Fruit fly (Drosophila melanogaster) whole organism, prepupa: Measurements from ENCODE around the gene CG11791.
A peak's percentile ranks its signal among the peaks of the same experiment; 100 is the strongest.

Experiments
- CG10631 ChIP-seq: fragments of 200-800 bp; sonication (Bioruptor generic); optimal IDR thresholded peaks from 2 replicates; lab custom pipeline; 2016; ENCODE audit warnings: missing biosample characterization, missing genetic modification characterization
- CG10669 ChIP-seq: fragments of 200-800 bp; sonication (Bioruptor generic); optimal IDR thresholded peaks from 3 replicates; lab custom pipeline; 2018; ENCODE audit warnings: missing biosample characterization, mild to moderate bottlenecking, missing genetic modification characterization, moderate library complexity
- CG11294 ChIP-seq: fragments of 200-800 bp; sonication (Bioruptor generic); IDR thresholded peaks from 2 replicates; pipeline ENCODE4 v1.3.6; 2022; ENCODE audit warnings: missing biosample characterization, missing genetic modification characterization
- CG11762 ChIP-seq: fragments of 200-800 bp; sonication (Bioruptor generic); optimal IDR thresholded peaks from 3 replicates; lab custom pipeline; 2016; ENCODE audit warnings: missing biosample characterization, missing genetic modification characterization; ENCODE audit not compliant: insufficient read depth
- CG11902 ChIP-seq: fragments of 200-800 bp; sonication (Bioruptor generic); optimal IDR thresholded peaks from 3 replicates; lab custom pipeline; 2016; ENCODE audit warnings: missing biosample characterization, missing genetic modification characterization
- CG15336 ChIP-seq: fragments of 200-800 bp; sonication (Bioruptor generic); IDR thresholded peaks from 2 replicates; pipeline ENCODE4 v1.3.6; 2022; ENCODE audit warnings: missing biosample characterization, missing genetic modification characterization
- CG16779 ChIP-seq: fragments of 200-800 bp; sonication (Bioruptor generic); optimal IDR thresholded peaks from 3 replicates; lab custom pipeline; 2017; ENCODE audit warnings: missing biosample characterization, mild to moderate bottlenecking, missing genetic modification characterization
- CG3032 ChIP-seq: fragments of 200-800 bp; optimal IDR thresholded peaks from 2 replicates; lab custom pipeline; 2019; ENCODE audit warnings: missing biosample characterization, mild to moderate bottlenecking, missing genetic modification characterization, moderate library complexity
- CG32006 ChIP-seq: fragments of 200-800 bp; sonication (Bioruptor generic); optimal IDR thresholded peaks from 3 replicates; lab custom pipeline; 2017; ENCODE audit warnings: missing biosample characterization, mild to moderate bottlenecking, missing genetic modification characterization
- CG34406 ChIP-seq: fragments of 200-800 bp; sonication (Bioruptor generic); optimal IDR thresholded peaks from 3 replicates; lab custom pipeline; 2016; ENCODE audit warnings: missing biosample characterization, missing genetic modification characterization
- CG3919 ChIP-seq: fragments of 200-800 bp; sonication (Bioruptor generic); optimal IDR thresholded peaks from 3 replicates; lab custom pipeline; 2016; ENCODE audit warnings: missing biosample characterization, missing genetic modification characterization
- CG4318 ChIP-seq: fragments of 200-800 bp; sonication (Bioruptor generic); optimal IDR thresholded peaks from 3 replicates; lab custom pipeline; 2017; ENCODE audit warnings: missing biosample characterization, mild to moderate bottlenecking, missing genetic modification characterization
- CG6163 ChIP-seq: fragments of 200-800 bp; sonication (Bioruptor generic); IDR thresholded peaks from 3 replicates; pipeline ENCODE4 v1.3.6; 2022; ENCODE audit warnings: missing biosample characterization, missing genetic modification characterization
- CG6276 ChIP-seq: fragments of 200-800 bp; sonication (Bioruptor generic); optimal IDR thresholded peaks from 2 replicates; lab custom pipeline; 2017; ENCODE audit warnings: missing biosample characterization, mild to moderate bottlenecking, missing genetic modification characterization
- CG6792 ChIP-seq: fragments of 200-800 bp; sonication (Bioruptor generic); optimal IDR thresholded peaks from 3 replicates; lab custom pipeline; 2016; ENCODE audit warnings: missing biosample characterization, missing genetic modification characterization
- CG6808 ChIP-seq: fragments of 200-800 bp; sonication (Bioruptor generic); optimal IDR thresholded peaks from 3 replicates; lab custom pipeline; 2017; ENCODE audit warnings: missing biosample characterization, missing genetic modification characterization, mild to moderate bottlenecking, moderate library complexity, missing genetic modification reagents
- CG6854 ChIP-seq: fragments of 200-800 bp; sonication (Bioruptor generic); optimal IDR thresholded peaks from 2 replicates; lab custom pipeline; 2017; ENCODE audit warnings: missing biosample characterization, mild to moderate bottlenecking, missing genetic modification characterization
- CG7368 ChIP-seq: fragments of 200-800 bp; sonication (Bioruptor generic); optimal IDR thresholded peaks from 3 replicates; lab custom pipeline; 2016; ENCODE audit warnings: missing biosample characterization, missing genetic modification characterization
- CG8119 ChIP-seq: fragments of 200-800 bp; sonication (Bioruptor generic); IDR thresholded peaks from 3 replicates; pipeline ENCODE4 v1.3.6; 2022; ENCODE audit warnings: missing biosample characterization, missing genetic modification characterization
- CG8632 ChIP-seq: fragments of 200-800 bp; sonication (Bioruptor generic); optimal IDR thresholded peaks from 3 replicates; lab custom pipeline; 2016; ENCODE audit warnings: missing biosample characterization, missing genetic modification characterization
- CG9139 ChIP-seq: fragments of 200-800 bp; sonication (Bioruptor generic); optimal IDR thresholded peaks from 3 replicates; lab custom pipeline; 2017; ENCODE audit warnings: missing biosample characterization, mild to moderate bottlenecking, missing genetic modification characterization
- Eip75B ChIP-seq: fragments of 200-800 bp; sonication (Bioruptor generic); optimal IDR thresholded peaks from 3 replicates; lab custom pipeline; 2016; ENCODE audit warnings: missing biosample characterization, missing genetic modification characterization
- Eip78C ChIP-seq: fragments of 200-800 bp; sonication (Bioruptor generic); peaks from one replicate; lab custom pipeline; 2016; ENCODE audit warnings: missing biosample characterization, missing genetic modification characterization
- Ets21C ChIP-seq: fragments of 200-800 bp; sonication (Bioruptor generic); optimal IDR thresholded peaks from 3 replicates; lab custom pipeline; 2016; ENCODE audit warnings: missing biosample characterization, missing genetic modification characterization
- Ets96B ChIP-seq: fragments of 200-800 bp; optimal IDR thresholded peaks from 2 replicates; lab custom pipeline; 2019; ENCODE audit warnings: missing biosample characterization, mild to moderate bottlenecking, missing genetic modification characterization, moderate library complexity
- Gug ChIP-seq: fragments of 200-800 bp; sonication (Bioruptor generic); IDR thresholded peaks from 2 replicates; pipeline ENCODE4 v1.3.6; 2022; ENCODE audit warnings: missing biosample characterization, missing genetic modification characterization
- Hr38 ChIP-seq: sonication (Bioruptor generic); optimal IDR thresholded peaks from 2 replicates; lab custom pipeline; 2016; ENCODE audit warnings: missing biosample characterization, missing genetic modification characterization
- Hr39 ChIP-seq: fragments of 200-800 bp; sonication (Bioruptor generic); optimal IDR thresholded peaks from 2 replicates; lab custom pipeline; 2016; ENCODE audit warnings: missing biosample characterization, missing genetic modification characterization
- Hr4 ChIP-seq: fragments of 200-800 bp; sonication (Bioruptor generic); optimal IDR thresholded peaks from 3 replicates; lab custom pipeline; 2016; ENCODE audit warnings: missing biosample characterization, missing genetic modification characterization
- Lpt ChIP-seq: fragments of 200-800 bp; sonication (Bioruptor generic); optimal IDR thresholded peaks from 3 replicates; lab custom pipeline; 2016; ENCODE audit warnings: missing biosample characterization, missing genetic modification characterization
- Met ChIP-seq: fragments of 200-800 bp; sonication (Bioruptor generic); optimal IDR thresholded peaks from 3 replicates; lab custom pipeline; 2016; ENCODE audit warnings: missing biosample characterization, missing genetic modification characterization
- OdsH ChIP-seq: fragments of 200-800 bp; sonication (Bioruptor generic); optimal IDR thresholded peaks from 3 replicates; lab custom pipeline; 2016; ENCODE audit warnings: missing biosample characterization, missing genetic modification characterization
- Smox ChIP-seq: fragments of 200-800 bp; sonication (Bioruptor generic); optimal IDR thresholded peaks from 3 replicates; lab custom pipeline; 2016; ENCODE audit warnings: missing biosample characterization, missing genetic modification characterization
- Sox102F ChIP-seq: fragments of 200-800 bp; sonication (Bioruptor generic); optimal IDR thresholded peaks from 2 replicates; lab custom pipeline; 2016; ENCODE audit warnings: missing biosample characterization, mild to moderate bottlenecking, missing genetic modification characterization
- Sox15 ChIP-seq: fragments of 200-800 bp; sonication (Bioruptor generic); optimal IDR thresholded peaks from 3 replicates; lab custom pipeline; 2016; ENCODE audit warnings: missing biosample characterization, missing genetic modification characterization
- achi ChIP-seq: fragments of 200-800 bp; sonication (Bioruptor generic); optimal IDR thresholded peaks from 3 replicates; lab custom pipeline; 2016; ENCODE audit warnings: missing biosample characterization, missing genetic modification characterization
- acj6 ChIP-seq: fragments of 200-800 bp; sonication (Bioruptor generic); optimal IDR thresholded peaks from 3 replicates; lab custom pipeline; 2016; ENCODE audit warnings: missing biosample characterization, missing genetic modification characterization
- dac ChIP-seq: fragments of 200-800 bp; sonication (Bioruptor generic); optimal IDR thresholded peaks from 2 replicates; lab custom pipeline; 2017; ENCODE audit warnings: missing biosample characterization, mild to moderate bottlenecking, missing genetic modification characterization
- dsx ChIP-seq: fragments of 200-800 bp; optimal IDR thresholded peaks from 3 replicates; lab custom pipeline; 2019; ENCODE audit warnings: missing biosample characterization, mild to moderate bottlenecking, missing genetic modification characterization, moderate library complexity; ENCODE audit not compliant: poor library complexity, severe bottlenecking
- eg ChIP-seq: fragments of 200-800 bp; sonication (Bioruptor generic); IDR thresholded peaks from 3 replicates; pipeline ENCODE4 v1.3.6; 2022; ENCODE audit warnings: missing biosample characterization, missing genetic modification characterization
- fd85E ChIP-seq: fragments of 200-800 bp; sonication (Bioruptor generic); optimal IDR thresholded peaks from 3 replicates; lab custom pipeline; 2016; ENCODE audit warnings: missing biosample characterization, missing genetic modification characterization
- fkh ChIP-seq: fragments of 200-800 bp; sonication (Bioruptor generic); optimal IDR thresholded peaks from 3 replicates; lab custom pipeline; 2017; ENCODE audit warnings: missing biosample characterization, mild to moderate bottlenecking, missing genetic modification characterization, moderate library complexity
- lz ChIP-seq: fragments of 200-800 bp; sonication (Bioruptor generic); optimal IDR thresholded peaks from 3 replicates; lab custom pipeline; 2016; ENCODE audit warnings: missing biosample characterization, missing genetic modification characterization
- net ChIP-seq: fragments of 200-800 bp; sonication (Bioruptor generic); optimal IDR thresholded peaks from 3 replicates; lab custom pipeline; 2016; ENCODE audit warnings: missing biosample characterization, missing genetic modification characterization
- salr ChIP-seq, 2 experiments: fragments of 200-800 bp; sonication (Bioruptor generic); optimal IDR thresholded peaks; 3 replicates each; lab custom pipeline; 2016 to 2018; ENCODE audit warnings: missing biosample characterization in 2 of 2, missing genetic modification characterization in 2 of 2, mild to moderate bottlenecking in 1 of 2
- spab ChIP-seq: fragments of 200-800 bp; sonication (Bioruptor generic); optimal IDR thresholded peaks from 2 replicates; lab custom pipeline; 2017; ENCODE audit warnings: missing biosample characterization, mild to moderate bottlenecking, missing genetic modification characterization, missing genetic modification reagents
- svp ChIP-seq: fragments of 200-800 bp; sonication (Bioruptor generic); peaks from one replicate; lab custom pipeline; 2016; ENCODE audit warnings: missing biosample characterization, missing genetic modification characterization
- topi ChIP-seq: fragments of 200-800 bp; sonication (Bioruptor generic); optimal IDR thresholded peaks from 3 replicates; lab custom pipeline; 2016; ENCODE audit warnings: missing biosample characterization, missing genetic modification characterization
- vri ChIP-seq: fragments of 200-800 bp; sonication (Bioruptor generic); optimal IDR thresholded peaks from 3 replicates; lab custom pipeline; 2016; ENCODE audit warnings: missing biosample characterization, mild to moderate bottlenecking, missing genetic modification characterization

Gene CG11791

dm6 chr3R:25051441-25052097 is 2.2 kb downstream of the CG11791 start (continued):
- peak; percentile 30 for TF ChIP-seq achi (GFP tag; lab: Kevin White, UChicago)
- no peak for TF ChIP-seq CG3032 (tag; lab: Kevin White, UChicago)
- TF ChIP-seq CG6163 = peak; percentile 68; the same call in 2 of the 3 replicates
- no peak for TF ChIP-seq spab (GFP tag; lab: Kevin White, UChicago)
- no peak for TF ChIP-seq lz
- TF ChIP-seq eg = no peak; the same call in 2 of the 3 replicates
- TF ChIP-seq Sox102F = no peak
- TF ChIP-seq Met (GFP tag; lab: Kevin White, UChicago) = no peak
- no peak for TF ChIP-seq CG32006 (GFP tag; lab: Kevin White, UChicago)
- peak; percentile 4 for TF ChIP-seq dac (GFP tag; lab: Kevin White, UChicago)
- no peak for TF ChIP-seq Hr38
- TF ChIP-seq vri = peak; percentile 66
- peak; percentile 7; the same call in 1 of the 2 replicates for TF ChIP-seq CG11294 (GFP tag; lab: Robert Waterston, UW)
- no peak for TF ChIP-seq Ets96B
- no peak for TF ChIP-seq Eip75B
- no peak for TF ChIP-seq CG10669
- no peak for TF ChIP-seq Gug
- peak; percentile 24 for TF ChIP-seq CG10631 (GFP tag; lab: Kevin White, UChicago)
- no peak for TF ChIP-seq CG3919 (GFP tag; lab: Kevin White, UChicago)
- TF ChIP-seq CG6276 = peak; percentile 68
- no peak for TF ChIP-seq Sox15 (GFP tag; lab: Kevin White, UChicago)
- no peak for TF ChIP-seq CG8632 (GFP tag; lab: Kevin White, UChicago)
- TF ChIP-seq CG11762 (GFP tag; lab: Kevin White, UChicago) = no peak
- TF ChIP-seq OdsH = peak; percentile 48
- TF ChIP-seq CG34406 (GFP tag; lab: Kevin White, UChicago) = no peak
- TF ChIP-seq topi (GFP tag; lab: Kevin White, UChicago) = no peak
- no peak for TF ChIP-seq CG9139
- no peak for TF ChIP-seq Smox (GFP tag; lab: Kevin White, UChicago)
- peak; percentile 64 for TF ChIP-seq Lpt (GFP tag; lab: Kevin White, UChicago)
- no peak for TF ChIP-seq CG6854 (GFP tag; lab: Kevin White, UChicago)
- TF ChIP-seq Hr4 (GFP tag; lab: Kevin White, UChicago) = peak; percentile 81
- TF ChIP-seq svp = no peak
- TF ChIP-seq, all 60 proteins: peak for 18

DNA sequence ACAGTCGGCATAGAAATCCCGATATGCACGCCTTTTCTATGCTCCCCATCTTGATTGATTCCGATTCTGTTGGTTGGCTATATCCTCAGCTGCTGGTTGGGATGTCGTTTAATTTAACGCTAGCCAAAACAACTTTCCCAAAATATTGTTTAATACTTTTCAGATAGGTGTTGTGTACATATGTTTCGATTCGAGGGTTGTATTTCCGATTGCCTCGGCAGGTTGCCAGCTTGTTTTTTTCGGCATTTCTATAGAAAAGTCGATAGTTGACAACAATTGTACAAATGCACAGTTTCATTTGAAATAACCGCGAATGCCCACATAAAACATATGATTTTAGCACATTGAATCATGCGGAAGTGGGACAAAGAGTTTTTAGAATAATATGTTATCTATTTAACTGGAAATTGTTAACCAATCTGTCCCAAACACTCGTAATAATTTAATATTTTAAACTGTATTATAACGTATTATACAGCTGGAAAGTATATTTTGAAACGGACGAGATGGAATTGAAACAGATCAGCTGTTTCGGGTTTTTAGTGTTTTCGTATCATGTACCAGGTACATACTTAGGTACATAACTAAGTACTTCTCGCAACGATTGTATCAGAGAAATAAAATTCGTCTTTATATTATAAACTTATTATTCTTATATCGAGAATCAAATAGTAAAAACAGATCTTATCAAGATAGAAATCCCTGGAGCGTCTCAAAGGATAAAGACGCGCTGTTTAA is 5.2 kb downstream of the CG11791 start, which contains the start of gene CG31109:
CG31109 (minus strand) TSS at position 203 of the 738 bp plus-strand sequence.
- TF ChIP-seq Gug (no peak), Hr4 (GFP tag; lab: Kevin White, UChicago) (peak; percentile 8), net (GFP tag; lab: Kevin White, UChicago) (no peak), CG4318 (GFP tag; lab: Kevin White, UChicago) (no peak), fkh (GFP tag; lab: Kevin White, UChicago) (peak; percentile 85), CG6854 (GFP tag; lab: Kevin White, UChicago) (no peak), CG7368 (GFP tag; lab: Kevin White, UChicago) (no peak), fd85E (GFP tag; lab: Kevin White, UChicago) (no peak), lz (peak; percentile 12), vri (no peak), dac (GFP tag; lab: Kevin White, UChicago) (no peak), Eip78C (peak; percentile 59), Lpt (GFP tag; lab: Kevin White, UChicago) (no peak), CG6808 (no peak), svp (no peak), Sox15 (GFP tag; lab: Kevin White, UChicago) (no peak), Eip75B (no peak), topi (GFP tag; lab: Kevin White, UChicago) (no peak), CG8119 (no peak), CG6792 (no peak), dsx (GFP tag; lab: Kevin White, UChicago) (no peak), Ets21C (GFP tag; lab: Kevin White, UChicago) (no peak), CG15336 (GFP tag; lab: Robert Waterston, UW) (no peak), CG11902 (GFP tag; lab: Kevin White, UChicago) (no peak), CG6163 (no peak), Hr39 (no peak), acj6 (no peak), CG16779 (tag; lab: Kevin White, UChicago) (no peak), salr (GFP tag; optimal IDR thresholded peaks at IDR 0.05; lab: Kevin White, UChicago) (no peak), Met (GFP tag; lab: Kevin White, UChicago) (no peak)
